Worm (Caenorhabditis elegans): ENCODE measurements around the gene mog-3.

DNA sequence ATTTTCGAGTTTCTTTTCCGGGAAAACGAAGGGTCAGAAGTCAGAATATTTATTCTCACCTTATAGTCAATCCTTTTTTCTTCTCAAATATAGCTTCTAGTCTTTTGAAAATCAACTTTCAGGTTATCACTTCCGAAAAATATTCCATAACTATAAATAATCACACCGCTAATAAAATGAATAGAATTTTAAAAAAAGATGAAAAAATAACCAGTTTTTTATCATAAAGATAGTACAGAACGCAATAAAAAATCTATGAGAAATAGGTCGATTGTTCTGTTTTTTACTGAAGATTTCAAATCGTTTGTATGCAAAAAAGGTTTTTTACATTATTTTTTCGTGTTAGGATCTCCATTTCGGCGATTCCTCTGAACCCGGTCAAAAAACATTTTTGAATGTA is 18.2 kb upstream of the mog-3 start:
- TF ChIP-seq nhr-12 (tag; optimal IDR thresholded peaks at IDR 0.05) (no peak), sptf-1 (tag; optimal IDR thresholded peaks at IDR 0.05) (no peak), lin-32 (GFP tag; optimal IDR thresholded peaks at IDR 0.05) (no peak), nhr-28 (tag; optimal IDR thresholded peaks at IDR 0.05) (no peak), flh-1 (GFP tag; optimal IDR thresholded peaks at IDR 0.05) (no peak), mep-1 (tag; optimal IDR thresholded peaks at IDR 0.05) (no peak)
